Fruit fly (Drosophila melanogaster) whole organism, embryonic: ENCODE measurements around the gene RpL35.

Experiments
- CG11247 ChIP-seq: fragments of 200-800 bp; sonication (Bioruptor generic); IDR thresholded peaks from 2 replicates; pipeline ENCODE4 v1.3.6; 2022; ENCODE audit warnings: missing biosample characterization, missing genetic modification characterization
- CG11723 ChIP-seq: fragments of 200-800 bp; sonication (Bioruptor generic); optimal IDR thresholded peaks from 2 replicates; lab custom pipeline; 2017; ENCODE audit warnings: missing biosample characterization, mild to moderate bottlenecking, missing genetic modification characterization
- CG1233 ChIP-seq: fragments of 200-800 bp; sonication (Bioruptor generic); optimal IDR thresholded peaks from 4 replicates; lab custom pipeline; 2018; ENCODE audit warnings: missing biosample characterization, mild to moderate bottlenecking, missing genetic modification characterization
- CG12659 ChIP-seq: fragments of 200-800 bp; sonication (Bioruptor generic); optimal IDR thresholded peaks from 3 replicates; lab custom pipeline; 2017; ENCODE audit warnings: mild to moderate bottlenecking, missing biosample characterization, missing genetic modification reagents, missing genetic modification characterization
- CG12769 ChIP-seq: fragments of 200-800 bp; sonication (Bioruptor generic); optimal IDR thresholded peaks from 2 replicates; lab custom pipeline; 2019; ENCODE audit warnings: missing biosample characterization, mild to moderate bottlenecking, missing genetic modification characterization, moderate library complexity
- CG14710 ChIP-seq: fragments of 200-800 bp; sonication (Bioruptor generic); optimal IDR thresholded peaks from 3 replicates; lab custom pipeline; 2019; ENCODE audit warnings: missing biosample characterization, mild to moderate bottlenecking, missing genetic modification characterization, moderate library complexity
- CG14860 ChIP-seq: fragments of 200-800 bp; sonication (Bioruptor generic); IDR thresholded peaks from 3 replicates; pipeline ENCODE4 v1.3.6; 2022; ENCODE audit warnings: missing biosample characterization, missing genetic modification characterization; ENCODE audit not compliant: partially characterized antibody
- CG16813 ChIP-seq: fragments of 200-800 bp; sonication (Bioruptor generic); IDR thresholded peaks from 3 replicates; pipeline ENCODE4 v1.3.6; 2022; ENCODE audit warnings: missing biosample characterization, missing genetic modification characterization; ENCODE audit not compliant: partially characterized antibody
- CG16863 ChIP-seq: fragments of 200-800 bp; sonication (Bioruptor generic); optimal IDR thresholded peaks from 3 replicates; lab custom pipeline; 2016; ENCODE audit warnings: missing biosample characterization, missing genetic modification characterization
- CG17802 ChIP-seq: fragments of 200-800 bp; sonication (Bioruptor generic); optimal IDR thresholded peaks from 2 replicates; lab custom pipeline; 2018; ENCODE audit warnings: missing biosample characterization, mild to moderate bottlenecking, missing genetic modification characterization, moderate library complexity
- CG18262 ChIP-seq: fragments of 200-800 bp; optimal IDR thresholded peaks from 3 replicates; lab custom pipeline; 2019; ENCODE audit warnings: missing biosample characterization, mild to moderate bottlenecking, missing genetic modification characterization, moderate library complexity
- CG18764 ChIP-seq: fragments of 200-800 bp; sonication (Bioruptor generic); optimal IDR thresholded peaks from 3 replicates; lab custom pipeline; 2016; ENCODE audit warnings: missing biosample characterization, missing genetic modification characterization
- CG3281 ChIP-seq: fragments of 200-800 bp; sonication (Bioruptor generic); optimal IDR thresholded peaks from 3 replicates; lab custom pipeline; 2017; ENCODE audit warnings: missing biosample characterization, mild to moderate bottlenecking, missing genetic modification characterization
- CG3847 ChIP-seq: fragments of 200-800 bp; sonication (Bioruptor generic); IDR thresholded peaks from 2 replicates; pipeline ENCODE4 v1.3.6; 2022; ENCODE audit warnings: missing biosample characterization, missing genetic modification characterization
- CG4424 ChIP-seq: fragments of 200-800 bp; sonication (Bioruptor generic); optimal IDR thresholded peaks from 3 replicates; lab custom pipeline; 2016; ENCODE audit warnings: missing biosample characterization, missing genetic modification characterization
- CG6272 ChIP-seq: fragments of 200-800 bp; sonication (Bioruptor generic); IDR thresholded peaks from 2 replicates; pipeline ENCODE4 v1.3.6; 2022; ENCODE audit warnings: missing biosample characterization, missing genetic modification characterization
- CG7745 ChIP-seq: fragments of 200-800 bp; sonication (Bioruptor generic); optimal IDR thresholded peaks from 2 replicates; lab custom pipeline; 2018; ENCODE audit warnings: missing biosample characterization, mild to moderate bottlenecking, missing genetic modification characterization, moderate library complexity
- CG8388 ChIP-seq: fragments of 200-800 bp; sonication (Bioruptor generic); optimal IDR thresholded peaks from 2 replicates; lab custom pipeline; 2019; ENCODE audit warnings: missing biosample characterization, mild to moderate bottlenecking, missing genetic modification characterization, moderate library complexity
- CTCF ChIP-seq: fragments of 200-800 bp; sonication (Bioruptor generic); optimal IDR thresholded peaks from 2 replicates; lab custom pipeline; 2017; ENCODE audit warnings: missing biosample characterization, mild to moderate bottlenecking, missing genetic modification characterization, moderate library complexity
- Dbx ChIP-seq: fragments of 200-800 bp; sonication (Bioruptor generic); IDR thresholded peaks from 3 replicates; pipeline ENCODE4 v1.3.6; 2022; ENCODE audit warnings: missing biosample characterization, missing genetic modification characterization
- Deaf1 ChIP-seq: fragments of 200-800 bp; optimal IDR thresholded peaks from 3 replicates; lab custom pipeline; 2019; ENCODE audit warnings: missing biosample characterization, mild to moderate bottlenecking, missing genetic modification characterization, moderate library complexity
- Dip3 ChIP-seq: fragments of 200-800 bp; sonication (Bioruptor generic); optimal IDR thresholded peaks from 3 replicates; lab custom pipeline; 2016; ENCODE audit warnings: missing biosample characterization, missing genetic modification characterization
- Drgx ChIP-seq: fragments of 200-800 bp; sonication (Bioruptor generic); IDR thresholded peaks from 2 replicates; pipeline ENCODE4 v1.3.6; 2022; ENCODE audit warnings: missing biosample characterization, missing genetic modification characterization
- Ets97D ChIP-seq: fragments of 200-800 bp; sonication (Bioruptor generic); optimal IDR thresholded peaks from 3 replicates; lab custom pipeline; 2016; ENCODE audit warnings: missing biosample characterization, missing genetic modification characterization
- HLH3B ChIP-seq: fragments of 200-800 bp; sonication (Bioruptor generic); IDR thresholded peaks from 2 replicates; pipeline ENCODE4 v1.3.6; 2022; ENCODE audit warnings: missing biosample characterization, missing genetic modification characterization
- Hr51 ChIP-seq, 2 experiments: fragments of 200-800 bp; sonication (Bioruptor generic); optimal IDR thresholded peaks; 2 replicates in 1 of 2; 3 replicates in 1 of 2; lab custom pipeline; 2016 to 2018; ENCODE audit warnings: missing biosample characterization in 2 of 2, missing genetic modification characterization in 2 of 2, mild to moderate bottlenecking in 1 of 2, moderate library complexity in 1 of 2
- Mrtf ChIP-seq: fragments of 200-800 bp; sonication (Bioruptor generic); IDR thresholded peaks from 3 replicates; pipeline ENCODE4 v1.3.6; 2022; ENCODE audit warnings: missing biosample characterization, missing genetic modification characterization
- NfI ChIP-seq: fragments of 200-800 bp; sonication (Bioruptor generic); optimal IDR thresholded peaks from 3 replicates; lab custom pipeline; 2018; ENCODE audit warnings: missing biosample characterization, mild to moderate bottlenecking, missing genetic modification characterization, moderate library complexity
- Usf ChIP-seq: fragments of 200-800 bp; sonication (Bioruptor generic); optimal IDR thresholded peaks from 2 replicates; lab custom pipeline; 2017; ENCODE audit warnings: missing genotype, missing biosample characterization, missing genetic modification characterization
- ac ChIP-seq: fragments of 200-800 bp; sonication (Bioruptor generic); optimal IDR thresholded peaks from 3 replicates; lab custom pipeline; 2017; ENCODE audit warnings: missing biosample characterization, mild to moderate bottlenecking, missing genetic modification characterization
- caup ChIP-seq: fragments of 200-800 bp; sonication (Bioruptor generic); optimal IDR thresholded peaks from 3 replicates; lab custom pipeline; 2017; ENCODE audit warnings: missing biosample characterization, mild to moderate bottlenecking, missing genetic modification characterization, moderate library complexity; ENCODE audit not compliant: severe bottlenecking
- dm ChIP-seq: fragments of 200-800 bp; sonication (Bioruptor generic); optimal IDR thresholded peaks from 3 replicates; lab custom pipeline; 2016; ENCODE audit warnings: missing biosample characterization, missing genetic modification characterization
- dmrt11E ChIP-seq: fragments of 200-800 bp; sonication (Bioruptor generic); optimal IDR thresholded peaks from 3 replicates; lab custom pipeline; 2018; ENCODE audit warnings: missing biosample characterization, mild to moderate bottlenecking, missing genetic modification characterization, moderate library complexity
- esg ChIP-seq: fragments of 200-800 bp; sonication (Bioruptor generic); conservative IDR thresholded peaks from 2 replicates; pipeline ENCODE4 v1.3.6; 2022; ENCODE audit warnings: missing biosample characterization, missing genetic modification characterization
- eve ChIP-seq, 2 experiments: fragments of >200 bp; optimal IDR thresholded peaks; 2 replicates each; lab custom pipeline; 2017; ENCODE audit warnings: missing biosample characterization in 2 of 2, missing genetic modification characterization in 2 of 2
- exex ChIP-seq: fragments of 200-800 bp; sonication (Bioruptor generic); optimal IDR thresholded peaks from 4 replicates; lab custom pipeline; 2018; ENCODE audit warnings: missing biosample characterization, mild to moderate bottlenecking, missing genetic modification characterization, moderate library complexity
- fd64A ChIP-seq: fragments of 200-800 bp; sonication (Bioruptor generic); optimal IDR thresholded peaks from 3 replicates; lab custom pipeline; 2018; ENCODE audit warnings: missing biosample characterization, mild to moderate bottlenecking, missing genetic modification characterization
- ftz-f1 ChIP-seq: fragments of 200-800 bp; sonication (Bioruptor generic); optimal IDR thresholded peaks from 2 replicates; lab custom pipeline; 2016; ENCODE audit warnings: missing biosample characterization, missing genetic modification characterization
- gem ChIP-seq: fragments of 200-800 bp; sonication (Bioruptor generic); optimal IDR thresholded peaks from 2 replicates; lab custom pipeline; 2019; ENCODE audit warnings: missing biosample characterization, mild to moderate bottlenecking, missing genetic modification characterization, moderate library complexity
- knrl ChIP-seq: fragments of 200-800 bp; sonication (Bioruptor generic); IDR thresholded peaks from 3 replicates; pipeline ENCODE4 v1.3.6; 2022; ENCODE audit warnings: missing biosample characterization, missing genetic modification characterization; ENCODE audit not compliant: partially characterized antibody
- lola ChIP-seq, 3 experiments: fragments of >200 bp in 2 of 3; fragments of 200-800 bp in 1 of 3; sonication (Bioruptor generic) in 1 of 3; optimal IDR thresholded peaks; 2 replicates each; lab custom pipeline; 2017 to 2019; ENCODE audit warnings: missing biosample characterization in 3 of 3, missing genetic modification characterization in 3 of 3, mild to moderate bottlenecking in 1 of 3, moderate library complexity in 1 of 3
- maf-S ChIP-seq: fragments of 200-800 bp; sonication (Bioruptor generic); optimal IDR thresholded peaks from 2 replicates; lab custom pipeline; 2016; ENCODE audit warnings: missing biosample characterization, missing genetic modification characterization
- nerfin-1 ChIP-seq: fragments of 200-800 bp; sonication (Bioruptor generic); optimal IDR thresholded peaks from 3 replicates; lab custom pipeline; 2019; ENCODE audit warnings: missing biosample characterization, mild to moderate bottlenecking, missing genetic modification characterization, moderate library complexity
- oc ChIP-seq: fragments of 200-800 bp; sonication (Bioruptor generic); optimal IDR thresholded peaks from 2 replicates; lab custom pipeline; 2018; ENCODE audit warnings: missing biosample characterization, mild to moderate bottlenecking, missing genetic modification characterization, moderate library complexity
- sc ChIP-seq, 3 experiments: fragments of >200 bp in 2 of 3; fragments of 200-800 bp in 1 of 3; sonication (Bioruptor generic) in 1 of 3; optimal IDR thresholded peaks; 2 replicates in 2 of 3; 3 replicates in 1 of 3; lab custom pipeline; 2017; ENCODE audit warnings: mild to moderate bottlenecking in 1 of 3, missing biosample characterization in 1 of 3, missing genetic modification characterization in 1 of 3, missing genetic modification reagents in 1 of 3
- schlank ChIP-seq: fragments of 200-800 bp; sonication (Bioruptor generic); optimal IDR thresholded peaks from 2 replicates; lab custom pipeline; 2018; ENCODE audit warnings: missing biosample characterization, mild to moderate bottlenecking, missing genetic modification characterization
- stc ChIP-seq: fragments of 200-800 bp; sonication (Bioruptor generic); IDR thresholded peaks from 2 replicates; pipeline ENCODE4 v1.3.6; 2022; ENCODE audit warnings: missing biosample characterization, missing genetic modification characterization
- trem ChIP-seq: fragments of 200-800 bp; optimal IDR thresholded peaks from 3 replicates; lab custom pipeline; 2019; ENCODE audit warnings: missing biosample characterization, mild to moderate bottlenecking, missing genetic modification characterization, moderate library complexity
- wek ChIP-seq: fragments of 200-800 bp; sonication (Bioruptor generic); optimal IDR thresholded peaks from 3 replicates; lab custom pipeline; 2018; ENCODE audit warnings: missing biosample characterization, mild to moderate bottlenecking, missing genetic modification characterization, moderate library complexity
- wor ChIP-seq: fragments of 200-800 bp; sonication (Bioruptor generic); IDR thresholded peaks from 2 replicates; pipeline ENCODE4 v1.3.6; 2022; ENCODE audit warnings: missing biosample characterization, missing genetic modification characterization

RpL35 gene

DNA sequence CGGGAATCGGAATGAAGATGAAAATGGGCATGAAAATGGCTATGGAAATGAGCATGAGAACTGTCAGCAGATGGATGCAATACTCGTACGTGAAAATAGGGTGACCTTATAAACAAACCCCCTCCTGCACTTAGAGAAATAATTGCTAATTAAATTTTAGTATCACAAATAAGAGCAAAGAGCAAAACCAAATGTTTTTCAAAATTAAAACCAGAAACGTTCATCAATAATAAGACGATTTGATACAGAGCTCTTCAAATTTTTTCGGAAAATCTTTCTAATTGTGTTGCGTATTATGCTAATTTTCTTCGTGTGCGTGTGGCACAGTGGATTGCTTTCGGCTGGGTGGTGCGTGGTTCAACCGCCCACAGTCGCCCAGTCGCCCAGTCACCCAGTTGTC is 26.0 kb upstream of the RpL35 start (continued):
- peak; percentile 7 for TF ChIP-seq Deaf1 (tag; lab: Kevin White, UChicago)
- peak; percentile 18 for TF ChIP-seq oc
- TF ChIP-seq fd64A (GFP tag; lab: Kevin White, UChicago): no peak
- TF ChIP-seq dmrt11E: peak; percentile 49
- no peak for TF ChIP-seq ac (GFP tag; lab: Kevin White, UChicago)
- TF ChIP-seq NfI: no peak
- peak in 1 of 2 experiments; percentile 18 for TF ChIP-seq eve (GFP tag; optimal IDR thresholded peaks at IDR 0.05; lab: Kevin White, UChicago)
- TF ChIP-seq nerfin-1 (tag; lab: Kevin White, UChicago): peak; percentile 30
- TF ChIP-seq knrl (GFP tag; lab: Robert Waterston, UW): no peak
- no peak for TF ChIP-seq caup
- peak in 1 of 3 experiments; percentile 28 for TF ChIP-seq lola (GFP tag; optimal IDR thresholded peaks at IDR 0.05; lab: Kevin White, UChicago)
- TF ChIP-seq esg (GFP tag; lab: Robert Waterston, UW): no peak
- TF ChIP-seq stc: no peak
- no peak for TF ChIP-seq CG16813 (GFP tag; lab: Robert Waterston, UW)
- no peak for TF ChIP-seq Usf (GFP tag; lab: Kevin White, UChicago)
- no peak for TF ChIP-seq dm (GFP tag; lab: Kevin White, UChicago)
- no peak for TF ChIP-seq CG17802 (tag; lab: Kevin White, UChicago)
- TF ChIP-seq Mrtf (GFP tag; lab: Robert Waterston, UW): no peak
- no peak for TF ChIP-seq CG14860
- no peak for TF ChIP-seq CG1233 (GFP tag; lab: Kevin White, UChicago)
- peak; percentile 13 for TF ChIP-seq CG4424 (GFP tag; lab: Kevin White, UChicago)
- no peak for TF ChIP-seq ftz-f1
- TF ChIP-seq CG16863 (GFP tag; lab: Kevin White, UChicago): no peak
- no peak for TF ChIP-seq trem (tag; lab: Kevin White, UChicago)
- TF ChIP-seq wor (GFP tag; lab: Robert Waterston, UW): no peak
- TF ChIP-seq CG11247 (GFP tag; lab: Robert Waterston, UW): no peak
- no peak for TF ChIP-seq CG3281 (GFP tag; lab: Kevin White, UChicago)
- TF ChIP-seq exex (tag; lab: Kevin White, UChicago): no peak
- TF ChIP-seq CG12659 (GFP tag; lab: Kevin White, UChicago): no peak
- TF ChIP-seq CG7745 (tag; lab: Kevin White, UChicago): no peak
- TF ChIP-seq CG14710: peak; percentile 24
- TF ChIP-seq CG18262 (tag; lab: Kevin White, UChicago): peak; percentile 31
- TF ChIP-seq gem (tag; lab: Kevin White, UChicago): peak; percentile 57
- no peak for TF ChIP-seq CTCF (GFP tag; lab: Kevin White, UChicago)
- peak; percentile 16 for TF ChIP-seq CG8388 (GFP tag; lab: Kevin White, UChicago)
- TF ChIP-seq CG12769 (tag; lab: Kevin White, UChicago): no peak
- TF ChIP-seq maf-S (GFP tag; lab: Kevin White, UChicago): no peak
- TF ChIP-seq CG3847 (GFP tag; lab: Robert Waterston, UW): no peak
- no peak for TF ChIP-seq Dip3 (GFP tag; lab: Kevin White, UChicago)
- no peak for TF ChIP-seq Ets97D (GFP tag; lab: Kevin White, UChicago)
- 0 out of 2 replicates have a peak, but pooled peaks have one; percentile 7 for TF ChIP-seq HLH3B (GFP tag; lab: Robert Waterston, UW)
- TF ChIP-seq sc (optimal IDR thresholded peaks at IDR 0.05; lab: Kevin White, UChicago): no peak
- no peak for TF ChIP-seq sc (GFP tag; optimal IDR thresholded peaks at IDR 0.05; lab: Kevin White, UChicago)
- no peak for TF ChIP-seq schlank (tag; lab: Kevin White, UChicago)
- TF ChIP-seq Drgx (GFP tag; lab: Robert Waterston, UW): no peak
- TF ChIP-seq wek (GFP tag; lab: Kevin White, UChicago): no peak
- no peak for TF ChIP-seq CG11723 (GFP tag; lab: Kevin White, UChicago)
- no peak for TF ChIP-seq CG6272 (GFP tag; lab: Robert Waterston, UW)
- TF ChIP-seq CG18764 (GFP tag; lab: Kevin White, UChicago): no peak
- TF ChIP-seq Hr51 (GFP tag; optimal IDR thresholded peaks at IDR 0.05; lab: Kevin White, UChicago): peak in 1 of 2 experiments; percentile 4
- TF ChIP-seq Dbx: no peak
